Worm (Caenorhabditis elegans) whole organism, L2 larva: ENCODE results near the gene F20E11.17.

Source experiments
- C34F6.9 ChIP-seq: fragments of 150-350 bp; optimal IDR thresholded peaks from 2 replicates; lab custom pipeline; 2014; ENCODE audit warnings: missing biosample characterization, missing genetic modification characterization
- F13H6.1 ChIP-seq: sonication (generic microtip); optimal IDR thresholded peaks from 2 replicates; lab custom pipeline; 2016; ENCODE audit warnings: missing genetic modification characterization, missing compliant biosample characterization
- Y55F3AM.14 ChIP-seq: fragments of 200-800 bp; sonication (Bioruptor generic); optimal IDR thresholded peaks from 2 replicates; lab custom pipeline; 2018; ENCODE audit warnings: mild to moderate bottlenecking, missing genetic modification characterization, missing compliant biosample characterization
- ZK546.5 ChIP-seq: sonication (generic microtip); optimal IDR thresholded peaks from 2 replicates; lab custom pipeline; 2017; ENCODE audit warnings: missing biosample characterization, missing genetic modification characterization
- alr-1 ChIP-seq: fragments of 150-350 bp; optimal IDR thresholded peaks from 2 replicates; lab custom pipeline; 2014; ENCODE audit warnings: missing biosample characterization, missing genetic modification characterization
- aly-2 ChIP-seq: fragments of 150-350 bp; optimal IDR thresholded peaks from 2 replicates; lab custom pipeline; 2014; ENCODE audit warnings: missing biosample characterization, missing genetic modification characterization
- blmp-1 ChIP-seq: sonication (generic microtip); optimal IDR thresholded peaks from 2 replicates; lab custom pipeline; 2017; ENCODE audit warnings: missing genetic modification characterization, mild to moderate bottlenecking, missing compliant biosample characterization, antibody characterized with exemption, moderate library complexity; ENCODE audit not compliant: insufficient read depth
- ceh-16 ChIP-seq: fragments of 150-350 bp; optimal IDR thresholded peaks from 2 replicates; lab custom pipeline; 2014; ENCODE audit warnings: missing biosample characterization, missing genetic modification characterization
- crh-2 ChIP-seq: sonication (generic microtip); optimal IDR thresholded peaks from 2 replicates; lab custom pipeline; 2017; ENCODE audit warnings: missing biosample characterization, missing genetic modification characterization
- dmd-4 ChIP-seq: sonication (generic microtip); optimal IDR thresholded peaks from 2 replicates; lab custom pipeline; 2017; ENCODE audit warnings: missing biosample characterization, missing genetic modification characterization
- egl-27 ChIP-seq: sonication (generic microtip); optimal IDR thresholded peaks from 3 replicates; lab custom pipeline; 2017; ENCODE audit warnings: missing biosample characterization, missing genetic modification reagents, missing genetic modification characterization
- elt-1 ChIP-seq: fragments of 150-350 bp; optimal IDR thresholded peaks from 2 replicates; lab custom pipeline; 2014; ENCODE audit warnings: missing biosample characterization, missing genetic modification characterization
- elt-3 ChIP-seq: sonication (generic microtip); optimal IDR thresholded peaks from 2 replicates; lab custom pipeline; 2017; ENCODE audit warnings: missing biosample characterization, missing genetic modification characterization
- fos-1 ChIP-seq: fragments of 150-350 bp; optimal IDR thresholded peaks from 2 replicates; lab custom pipeline; 2014; ENCODE audit warnings: missing biosample characterization, missing genetic modification characterization
- gmeb-1 ChIP-seq: fragments of 150-350 bp; optimal IDR thresholded peaks from 2 replicates; lab custom pipeline; 2014; ENCODE audit warnings: missing biosample characterization, missing genetic modification characterization
- lin-13 ChIP-seq: fragments of 150-350 bp; optimal IDR thresholded peaks from 2 replicates; lab custom pipeline; 2014; ENCODE audit warnings: missing biosample characterization, missing genetic modification reagents, missing genetic modification characterization
- lin-39 ChIP-seq: fragments of 150-350 bp; optimal IDR thresholded peaks from 2 replicates; lab custom pipeline; 2014; ENCODE audit warnings: missing biosample characterization, missing genetic modification reagents, missing genetic modification characterization
- mab-5 ChIP-seq: fragments of 150-350 bp; optimal IDR thresholded peaks from 2 replicates; lab custom pipeline; 2014; ENCODE audit warnings: missing biosample characterization, missing genetic modification characterization
- nhr-11 ChIP-seq: fragments of 150-350 bp; optimal IDR thresholded peaks from 2 replicates; lab custom pipeline; 2014; ENCODE audit warnings: missing biosample characterization, missing genetic modification characterization
- nhr-12 ChIP-seq: fragments of 150-350 bp; optimal IDR thresholded peaks from 2 replicates; lab custom pipeline; 2014; ENCODE audit warnings: missing biosample characterization, missing genetic modification characterization
- nhr-129 ChIP-seq: fragments of 150-350 bp; optimal IDR thresholded peaks from 2 replicates; lab custom pipeline; 2014; ENCODE audit warnings: missing biosample characterization, missing genetic modification characterization
- nhr-23 ChIP-seq: fragments of 150-350 bp; optimal IDR thresholded peaks from 2 replicates; lab custom pipeline; 2014; ENCODE audit warnings: missing biosample characterization, missing genetic modification reagents, missing genetic modification characterization
- nhr-237 ChIP-seq: fragments of 150-350 bp; optimal IDR thresholded peaks from 2 replicates; lab custom pipeline; 2014; ENCODE audit warnings: missing biosample characterization, missing genetic modification characterization
- nhr-25 ChIP-seq: fragments of 150-350 bp; sonication (generic microtip); optimal IDR thresholded peaks from 3 replicates; lab custom pipeline; 2014; ENCODE audit warnings: missing biosample characterization, missing genetic modification characterization
- nhr-6 ChIP-seq: fragments of 150-350 bp; optimal IDR thresholded peaks from 2 replicates; lab custom pipeline; 2014; ENCODE audit warnings: missing biosample characterization, missing genetic modification characterization
- nhr-77 ChIP-seq: fragments of 150-350 bp; optimal IDR thresholded peaks from 2 replicates; lab custom pipeline; 2014; ENCODE audit warnings: missing biosample characterization, missing genetic modification characterization
- peb-1 ChIP-seq: fragments of 150-350 bp; optimal IDR thresholded peaks from 2 replicates; lab custom pipeline; 2014; ENCODE audit warnings: missing biosample characterization, missing genetic modification characterization
- skn-1 ChIP-seq: sonication (generic microtip); optimal IDR thresholded peaks from 2 replicates; lab custom pipeline; 2017; ENCODE audit warnings: missing biosample characterization, missing genetic modification characterization
- sma-3 ChIP-seq: sonication (generic microtip); optimal IDR thresholded peaks from 2 replicates; lab custom pipeline; 2016; ENCODE audit warnings: missing genetic modification reagents, missing genetic modification characterization, missing compliant biosample characterization
- snpc-4 ChIP-seq: fragments of 150-350 bp; optimal IDR thresholded peaks from 2 replicates; lab custom pipeline; 2014; ENCODE audit warnings: missing biosample characterization, missing genetic modification characterization
- unc-39 ChIP-seq: fragments of 150-350 bp; optimal IDR thresholded peaks from 2 replicates; lab custom pipeline; 2014; ENCODE audit warnings: missing biosample characterization, missing genetic modification characterization
- unc-55 ChIP-seq: fragments of 150-350 bp; sonication (generic microtip); optimal IDR thresholded peaks from 3 replicates; lab custom pipeline; 2014; ENCODE audit warnings: missing biosample characterization, missing genetic modification reagents, missing genetic modification characterization
- unc-62 ChIP-seq: fragments of 150-350 bp; optimal IDR thresholded peaks from 2 replicates; lab custom pipeline; 2014; ENCODE audit warnings: missing biosample characterization, missing genetic modification reagents, missing genetic modification characterization
- ztf-1 ChIP-seq: fragments of 200-800 bp; sonication (Bioruptor generic); conservative IDR thresholded peaks from 2 replicates; pipeline ENCODE4 v1.3.6; 2022; ENCODE audit warnings: missing genetic modification characterization, missing compliant biosample characterization
- ztf-11 ChIP-seq: sonication (generic microtip); optimal IDR thresholded peaks from 2 replicates; lab custom pipeline; 2017; ENCODE audit warnings: missing biosample characterization, missing genetic modification characterization
- ztf-4 ChIP-seq: fragments of 150-350 bp; optimal IDR thresholded peaks from 2 replicates; lab custom pipeline; 2014; ENCODE audit warnings: missing biosample characterization, missing genetic modification characterization

F20E11.17 gene

ce11 chrV:17493732-17494131 is 24.7 kb upstream of the F20E11.17 start, which contains the start of gene fbxa-102:
fbxa-102 (minus strand) TSS chrV:17493832.
- TF ChIP-seq ztf-1 (GFP tag; lab: Robert Waterston, UW) (no peak), nhr-25 (no peak), lin-39 (no peak), nhr-11 (no peak), lin-13 (GFP tag; lab: Kevin White, UChicago) (no peak), elt-1 (tag; lab: Kevin White, UChicago) (no peak), mab-5 (no peak), F13H6.1 (tag; lab: Kevin White, UChicago) (no peak), nhr-12 (tag; lab: Kevin White, UChicago) (no peak), skn-1 (tag; lab: Kevin White, UChicago) (no peak), ZK546.5 (tag; lab: Kevin White, UChicago) (no peak), blmp-1 (tag; lab: Kevin White, UChicago) (no peak), nhr-237 (tag; lab: Kevin White, UChicago) (no peak)
- TF ChIP-seq, all 48 proteins: peak for 0

- TF ChIP-seq nhr-129 (tag; lab: Kevin White, UChicago), result no peak
Observed at ce11 chrV:17486034-17486433, 17.0 kb upstream of the F20E11.17 start, which contains the start of gene scl-24. scl-24 (plus strand) TSS chrV:17486334.

DNA sequence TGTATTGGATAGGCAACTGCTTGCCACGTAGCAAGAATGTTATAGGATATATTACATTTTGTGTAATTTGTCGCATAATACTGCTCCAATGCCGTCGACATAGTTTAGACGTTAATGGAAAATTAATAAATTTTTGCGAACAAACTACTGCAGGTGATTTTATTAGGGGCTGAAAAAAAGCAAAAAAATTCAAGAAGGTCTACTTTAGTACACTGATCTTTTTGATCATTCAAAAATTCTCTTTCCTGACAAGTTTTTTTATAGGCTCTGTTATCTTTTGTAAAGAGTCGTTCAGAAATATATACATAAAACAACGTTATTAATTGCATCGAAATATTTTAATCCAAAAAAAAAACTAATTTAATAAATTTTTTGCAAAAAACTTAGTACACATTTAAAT is 16.0 kb upstream of the F20E11.17 start, which contains the start of gene srh-111:
TSS of gene srh-111 (minus strand) at position 101 of the 400 bp plus-strand sequence.
- TF ChIP-seq ZK546.5 (tag; lab: Kevin White, UChicago), result no peak
- no peak for TF ChIP-seq mab-5
- TF ChIP-seq unc-55 (GFP tag; lab: Kevin White, UChicago), result no peak
- no peak for TF ChIP-seq unc-39
- no peak for TF ChIP-seq crh-2
- no peak for TF ChIP-seq aly-2 (tag; lab: Kevin White, UChicago)
- no peak for TF ChIP-seq gmeb-1 (tag; lab: Kevin White, UChicago)
- TF ChIP-seq egl-27 (tag; lab: Kevin White, UChicago), result no peak
- no peak for TF ChIP-seq nhr-23 (tag; lab: Kevin White, UChicago)
- TF ChIP-seq blmp-1 (tag; lab: Kevin White, UChicago), result no peak
- TF ChIP-seq Y55F3AM.14 (GFP tag; lab: Kevin White, UChicago), result no peak
- no peak for TF ChIP-seq lin-39

ce11 chrV:17476490-17476889 is 7.4 kb upstream of the F20E11.17 start, which contains the start of gene srbc-61:
srbc-61 (plus strand) TSS chrV:17476790.
- no peak for TF ChIP-seq nhr-6
- TF ChIP-seq nhr-25, result no peak
- TF ChIP-seq, all 48 proteins: peak for 0

DNA sequence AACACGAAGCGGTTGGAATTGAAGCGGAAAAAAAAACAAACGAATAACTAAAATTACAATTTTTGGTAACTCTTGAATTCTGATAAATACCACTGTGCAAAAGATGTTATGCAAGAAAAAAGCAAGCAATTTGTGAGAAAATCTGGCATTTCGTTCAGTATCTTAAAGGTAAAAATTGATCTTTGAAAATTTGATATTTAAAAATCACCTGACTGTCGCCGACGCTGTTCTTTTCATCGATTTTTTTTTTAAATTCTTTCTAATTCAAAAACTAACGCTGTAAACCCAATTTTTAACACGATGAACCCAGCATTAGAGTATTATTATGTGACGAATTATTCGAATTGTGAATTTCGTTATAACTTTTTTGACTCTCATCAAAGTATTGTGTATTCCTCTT is 4.6 kb upstream of the F20E11.17 start, which contains the start of gene srh-123:
TSS of gene srh-123 (plus strand) at position 301 of the 400 bp plus-strand sequence.
- no peak for TF ChIP-seq sma-3 (GFP tag; lab: Kevin White, UChicago)
- TF ChIP-seq nhr-11, result no peak
- TF ChIP-seq peb-1, result no peak
- no peak for TF ChIP-seq elt-3 (tag; lab: Kevin White, UChicago)

DNA sequence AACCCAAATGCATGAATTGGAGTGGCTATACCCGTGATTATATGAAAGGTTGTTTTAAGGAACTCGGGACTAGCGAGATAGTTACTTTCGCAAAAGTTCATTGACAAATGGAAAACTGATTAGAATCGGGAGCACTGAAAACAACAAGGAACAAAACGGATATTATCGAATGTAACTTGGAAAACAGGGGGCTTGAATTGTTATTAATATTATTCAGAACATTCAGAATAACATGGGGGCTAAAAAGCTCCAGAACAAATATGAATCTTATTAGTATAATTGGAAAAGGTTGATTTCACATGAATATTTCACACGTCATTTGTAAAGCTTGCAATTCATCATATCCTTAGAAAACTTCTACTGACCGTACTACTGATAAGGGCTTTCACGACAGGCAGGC is 2.5 kb upstream of the F20E11.17 start, which contains the start of gene srh-235:
TSS of gene srh-235 (minus strand) at position 101 of the 400 bp plus-strand sequence.
- no peak for TF ChIP-seq alr-1 (tag; lab: Kevin White, UChicago)
- no peak for TF ChIP-seq C34F6.9 (tag; lab: Kevin White, UChicago)
- no peak for TF ChIP-seq ztf-1 (GFP tag; lab: Robert Waterston, UW)
- no peak for TF ChIP-seq dmd-4 (tag; lab: Kevin White, UChicago)
- TF ChIP-seq elt-3 (tag; lab: Kevin White, UChicago), result no peak
- no peak for TF ChIP-seq peb-1
- TF ChIP-seq nhr-77, result no peak
- no peak for TF ChIP-seq nhr-6
- TF ChIP-seq nhr-11, result no peak
- TF ChIP-seq unc-62 (GFP tag; lab: Kevin White, UChicago), result no peak
- TF ChIP-seq snpc-4, result no peak
- no peak for TF ChIP-seq ceh-16 (tag; lab: Kevin White, UChicago)
- TF ChIP-seq ztf-11, result no peak
- TF ChIP-seq ztf-4 (tag; lab: Kevin White, UChicago), result no peak
- TF ChIP-seq fos-1 (tag; lab: Kevin White, UChicago), result no peak
